Fruit fly (Drosophila melanogaster) whole organism, embryonic: ENCODE data around the gene pnt.

ENCODE experiments used
- ATbp ChIP-seq: fragments of 200-800 bp; sonication (Bioruptor generic); optimal IDR thresholded peaks from 2 replicates; lab custom pipeline; 2017; ENCODE audit warnings: missing biosample characterization, mild to moderate bottlenecking, missing genetic modification characterization, missing genetic modification reagents
- Bteb2 ChIP-seq: fragments of 200-800 bp; sonication (Bioruptor generic); optimal IDR thresholded peaks from 2 replicates; lab custom pipeline; 2016; ENCODE audit warnings: missing biosample characterization, missing genetic modification characterization
- CG10147 ChIP-seq: fragments of 200-800 bp; sonication (Bioruptor generic); optimal IDR thresholded peaks from 2 replicates; lab custom pipeline; 2019; ENCODE audit warnings: missing biosample characterization, mild to moderate bottlenecking, missing genetic modification characterization, moderate library complexity
- CG11695 ChIP-seq: fragments of 200-800 bp; sonication (Bioruptor generic); IDR thresholded peaks from 3 replicates; pipeline ENCODE4 v1.3.6; 2022; ENCODE audit warnings: missing biosample characterization, missing genetic modification characterization
- CG1233 ChIP-seq: fragments of 200-800 bp; sonication (Bioruptor generic); optimal IDR thresholded peaks from 4 replicates; lab custom pipeline; 2018; ENCODE audit warnings: missing biosample characterization, mild to moderate bottlenecking, missing genetic modification characterization
- CG12391 ChIP-seq: fragments of 200-800 bp; sonication (Bioruptor generic); optimal IDR thresholded peaks from 3 replicates; lab custom pipeline; 2018; ENCODE audit warnings: missing biosample characterization, mild to moderate bottlenecking, missing genetic modification characterization, moderate library complexity
- CG13624 ChIP-seq: fragments of 200-800 bp; sonication (Bioruptor generic); optimal IDR thresholded peaks from 2 replicates; lab custom pipeline; 2016; ENCODE audit warnings: missing biosample characterization, missing genetic modification characterization
- CG14050 ChIP-seq: fragments of 200-800 bp; sonication (Bioruptor generic); IDR thresholded peaks from 3 replicates; pipeline ENCODE4 v1.3.6; 2022; ENCODE audit warnings: missing biosample characterization, missing genetic modification characterization
- CG14860 ChIP-seq: fragments of 200-800 bp; sonication (Bioruptor generic); IDR thresholded peaks from 3 replicates; pipeline ENCODE4 v1.3.6; 2022; ENCODE audit warnings: missing biosample characterization, missing genetic modification characterization; ENCODE audit not compliant: partially characterized antibody
- CG1602 ChIP-seq: fragments of 200-800 bp; sonication (Bioruptor generic); optimal IDR thresholded peaks from 3 replicates; lab custom pipeline; 2016; ENCODE audit warnings: missing biosample characterization, missing genetic modification characterization
- CG17612 ChIP-seq: fragments of 200-800 bp; sonication (Bioruptor generic); IDR thresholded peaks from 2 replicates; pipeline ENCODE4 v1.3.6; 2022; ENCODE audit warnings: missing biosample characterization, missing genetic modification characterization
- CG34224 ChIP-seq: fragments of 200-800 bp; sonication (Bioruptor generic); IDR thresholded peaks from 3 replicates; pipeline ENCODE4 v1.3.6; 2022; ENCODE audit warnings: missing biosample characterization, missing genetic modification characterization; ENCODE audit not compliant: partially characterized antibody
- CG34422 ChIP-seq: fragments of 200-800 bp; sonication (Bioruptor generic); IDR thresholded peaks from 3 replicates; pipeline ENCODE4 v1.3.6; 2022; ENCODE audit warnings: missing biosample characterization, missing genetic modification characterization
- CG6689 ChIP-seq: fragments of 200-800 bp; sonication (Bioruptor generic); IDR thresholded peaks from 2 replicates; pipeline ENCODE4 v1.3.6; 2022; ENCODE audit warnings: missing biosample characterization, missing genetic modification characterization
- CG8281 ChIP-seq: fragments of 200-800 bp; sonication (Bioruptor generic); optimal IDR thresholded peaks from 2 replicates; lab custom pipeline; 2018; ENCODE audit warnings: missing biosample characterization, mild to moderate bottlenecking, missing genetic modification characterization, moderate library complexity
- CG8924 ChIP-seq: fragments of 200-800 bp; optimal IDR thresholded peaks from 3 replicates; lab custom pipeline; 2019; ENCODE audit warnings: missing biosample characterization, mild to moderate bottlenecking, missing genetic modification characterization, moderate library complexity
- CoRest ChIP-seq: fragments of 200-800 bp; sonication (Bioruptor generic); optimal IDR thresholded peaks from 3 replicates; lab custom pipeline; 2018; ENCODE audit warnings: missing biosample characterization, mild to moderate bottlenecking, missing genetic modification characterization, moderate library complexity
- Doc2 ChIP-seq: fragments of 200-800 bp; sonication (Bioruptor generic); IDR thresholded peaks from 2 replicates; pipeline ENCODE4 v1.3.6; 2022; ENCODE audit warnings: missing biosample characterization, missing genetic modification characterization
- Dp ChIP-seq: fragments of 200-800 bp; sonication (Bioruptor generic); optimal IDR thresholded peaks from 2 replicates; lab custom pipeline; 2018; ENCODE audit warnings: missing biosample characterization, mild to moderate bottlenecking, missing genetic modification characterization, moderate library complexity
- GATAe ChIP-seq: fragments of 200-800 bp; sonication (Bioruptor generic); conservative IDR thresholded peaks from 2 replicates; pipeline ENCODE4 v1.3.6; 2022; ENCODE audit warnings: missing biosample characterization, missing genetic modification characterization
- Kr ChIP-seq: fragments of 200-800 bp; sonication (Bioruptor generic); optimal IDR thresholded peaks from 2 replicates; lab custom pipeline; 2017; ENCODE audit warnings: missing biosample characterization, mild to moderate bottlenecking, missing genetic modification characterization
- Lhr ChIP-seq: fragments of 200-800 bp; sonication (Bioruptor generic); optimal IDR thresholded peaks from 3 replicates; lab custom pipeline; 2017; ENCODE audit warnings: mild to moderate bottlenecking, missing biosample characterization, missing genetic modification reagents, missing genetic modification characterization
- Meics ChIP-seq: fragments of 200-800 bp; sonication (Bioruptor generic); optimal IDR thresholded peaks from 2 replicates; lab custom pipeline; 2017; ENCODE audit warnings: missing biosample characterization, mild to moderate bottlenecking, missing genetic modification characterization
- Oli ChIP-seq: fragments of 200-800 bp; sonication (Bioruptor generic); optimal IDR thresholded peaks from 2 replicates; lab custom pipeline; 2018; ENCODE audit warnings: missing biosample characterization, mild to moderate bottlenecking, missing genetic modification characterization, moderate library complexity
- Optix ChIP-seq: fragments of 200-800 bp; sonication (Bioruptor generic); IDR thresholded peaks from 3 replicates; pipeline ENCODE4 v1.3.6; 2022; ENCODE audit warnings: missing biosample characterization, missing genetic modification characterization
- Sin3A ChIP-seq: fragments of >200 bp; optimal IDR thresholded peaks from 2 replicates; lab custom pipeline; 2018
- Ssrp ChIP-seq: fragments of 200-800 bp; sonication (Bioruptor generic); optimal IDR thresholded peaks from 2 replicates; lab custom pipeline; 2018; ENCODE audit warnings: missing biosample characterization, mild to moderate bottlenecking, missing genetic modification characterization, moderate library complexity
- Taf1 ChIP-seq: fragments of 200-800 bp; sonication (Bioruptor generic); IDR thresholded peaks from 2 replicates; pipeline ENCODE4 v1.3.6; 2022; ENCODE audit warnings: missing biosample characterization, missing genetic modification characterization
- bbx ChIP-seq: fragments of 200-800 bp; sonication (Bioruptor generic); IDR thresholded peaks from 2 replicates; pipeline ENCODE4 v1.3.6; 2022; ENCODE audit warnings: missing biosample characterization, missing genetic modification characterization; ENCODE audit not compliant: partially characterized antibody
- bcd ChIP-seq: fragments of 200-800 bp; sonication (Bioruptor generic); optimal IDR thresholded peaks from 2 replicates; lab custom pipeline; 2017; ENCODE audit warnings: missing biosample characterization, mild to moderate bottlenecking, missing genetic modification characterization
- br ChIP-seq: fragments of >200 bp; optimal IDR thresholded peaks from 2 replicates; lab custom pipeline; 2017
- cad ChIP-seq: fragments of >200 bp; optimal IDR thresholded peaks from 2 replicates; lab custom pipeline; 2017; ENCODE audit warnings: missing biosample characterization, missing genetic modification characterization
- crc ChIP-seq: fragments of 200-800 bp; sonication (Bioruptor generic); optimal IDR thresholded peaks from 2 replicates; lab custom pipeline; 2016; ENCODE audit warnings: missing biosample characterization, missing genetic modification characterization
- cwo ChIP-seq: fragments of 200-800 bp; sonication (Bioruptor generic); optimal IDR thresholded peaks from 3 replicates; lab custom pipeline; 2017; ENCODE audit warnings: missing biosample characterization, missing genetic modification characterization, mild to moderate bottlenecking, moderate library complexity, missing genetic modification reagents
- dimm ChIP-seq: fragments of 200-800 bp; sonication (Bioruptor generic); IDR thresholded peaks from 2 replicates; pipeline ENCODE4 v1.3.6; 2022; ENCODE audit warnings: missing biosample characterization, missing genetic modification characterization
- en ChIP-seq: fragments of 200-800 bp; sonication (Bioruptor generic); optimal IDR thresholded peaks from 2 replicates; lab custom pipeline; 2016; ENCODE audit warnings: missing biosample characterization, missing genetic modification characterization
- esg ChIP-seq: fragments of 200-800 bp; sonication (Bioruptor generic); conservative IDR thresholded peaks from 2 replicates; pipeline ENCODE4 v1.3.6; 2022; ENCODE audit warnings: missing biosample characterization, missing genetic modification characterization
- eve ChIP-seq, 2 experiments: fragments of >200 bp; optimal IDR thresholded peaks; 2 replicates each; lab custom pipeline; 2017; ENCODE audit warnings: missing biosample characterization in 2 of 2, missing genetic modification characterization in 2 of 2
- ftz-f1 ChIP-seq: fragments of 200-800 bp; sonication (Bioruptor generic); optimal IDR thresholded peaks from 2 replicates; lab custom pipeline; 2016; ENCODE audit warnings: missing biosample characterization, missing genetic modification characterization
- hb ChIP-seq: fragments of 200-800 bp; sonication (Bioruptor generic); IDR thresholded peaks from 3 replicates; pipeline ENCODE4 v1.3.6; 2022; ENCODE audit warnings: missing biosample characterization, missing genetic modification characterization; ENCODE audit not compliant: partially characterized antibody
- jumu ChIP-seq: fragments of 200-800 bp; sonication (Bioruptor generic); optimal IDR thresholded peaks from 3 replicates; lab custom pipeline; 2016; ENCODE audit warnings: missing biosample characterization, missing genetic modification characterization
- nmo ChIP-seq: fragments of 200-800 bp; sonication (Bioruptor generic); optimal IDR thresholded peaks from 2 replicates; lab custom pipeline; 2018; ENCODE audit warnings: missing biosample characterization, mild to moderate bottlenecking, missing genetic modification characterization, moderate library complexity
- nom ChIP-seq: fragments of 200-800 bp; sonication (Bioruptor generic); optimal IDR thresholded peaks from 2 replicates; lab custom pipeline; 2017; ENCODE audit warnings: missing biosample characterization, missing genetic modification characterization, mild to moderate bottlenecking, moderate library complexity, missing genetic modification reagents
- psq ChIP-seq: fragments of 200-800 bp; sonication (Bioruptor generic); optimal IDR thresholded peaks from 2 replicates; lab custom pipeline; 2017; ENCODE audit warnings: missing biosample characterization, missing genetic modification characterization
- sim ChIP-seq: fragments of 200-800 bp; sonication (Bioruptor generic); IDR thresholded peaks from 2 replicates; pipeline ENCODE4 v1.3.6; 2022; ENCODE audit warnings: missing biosample characterization, missing genetic modification characterization
- so ChIP-seq: fragments of 200-800 bp; sonication (Bioruptor generic); IDR thresholded peaks from 3 replicates; pipeline ENCODE4 v1.3.6; 2022; ENCODE audit warnings: missing biosample characterization, missing genetic modification characterization
- sqz ChIP-seq: fragments of 200-800 bp; sonication (Bioruptor generic); optimal IDR thresholded peaks from 3 replicates; lab custom pipeline; 2018; ENCODE audit warnings: missing biosample characterization, mild to moderate bottlenecking, missing genetic modification characterization
- sug ChIP-seq: fragments of 200-800 bp; optimal IDR thresholded peaks from 2 replicates; lab custom pipeline; 2019; ENCODE audit warnings: missing biosample characterization, mild to moderate bottlenecking, missing genetic modification characterization, moderate library complexity
- twi ChIP-seq: fragments of 200-800 bp; optimal IDR thresholded peaks from 2 replicates; lab custom pipeline; 2019; ENCODE audit warnings: missing biosample characterization, mild to moderate bottlenecking, missing genetic modification characterization, moderate library complexity
- unc-4 ChIP-seq: fragments of 200-800 bp; sonication (Bioruptor generic); IDR thresholded peaks from 2 replicates; pipeline ENCODE4 v1.3.6; 2022; ENCODE audit warnings: missing biosample characterization, missing genetic modification characterization; ENCODE audit not compliant: partially characterized antibody
- zfh2 ChIP-seq: fragments of 200-800 bp; sonication (Bioruptor generic); optimal IDR thresholded peaks from 2 replicates; lab custom pipeline; 2016; ENCODE audit warnings: missing biosample characterization, missing genetic modification characterization

The pnt gene

DNA sequence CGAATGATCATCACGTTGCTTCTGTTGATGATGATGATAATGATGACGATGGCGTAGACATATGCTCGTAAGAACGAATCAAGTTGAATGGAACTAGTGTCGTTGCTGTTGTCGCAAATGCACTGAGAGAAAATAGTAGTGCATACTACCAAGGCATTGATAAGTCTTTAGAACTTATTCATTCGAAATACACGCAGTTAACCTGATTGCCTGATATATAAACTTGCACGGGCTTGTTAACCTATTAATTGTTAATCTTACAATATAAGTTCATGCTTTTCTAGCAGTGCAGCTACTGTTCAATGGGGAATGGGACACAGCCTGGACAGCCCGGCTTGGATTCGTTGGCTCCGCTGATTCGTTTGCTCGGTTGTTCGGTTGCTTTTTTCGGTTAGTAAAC, 19.7 kb downstream of the pnt start (continued):
- TF ChIP-seq CG14050 (GFP tag; lab: Robert Waterston, UW) (peak; percentile 51; the same call in 1 of the 3 replicates), jumu (GFP tag; lab: Kevin White, UChicago) (peak; percentile 83), CG8281 (peak; percentile 30), CG14860 (GFP tag; lab: Robert Waterston, UW) (no peak), sug (tag; lab: Kevin White, UChicago) (no peak), CG6689 (GFP tag; lab: Robert Waterston, UW) (peak; percentile 80), Taf1 (GFP tag; lab: Robert Waterston, UW) (0 out of 2 replicates have a peak, but pooled peaks have one; percentile 52), Kr (GFP tag; lab: Kevin White, UChicago) (no peak), CG11695 (GFP tag; lab: Robert Waterston, UW) (peak; percentile 70), CG34224 (GFP tag; lab: Robert Waterston, UW) (no peak), ftz-f1 (GFP tag; lab: Kevin White, UChicago) (no peak), CG17612 (GFP tag; lab: Robert Waterston, UW) (peak; percentile 70; the same call in 1 of the 2 replicates), CG34422 (GFP tag; lab: Robert Waterston, UW) (peak; percentile 89), dimm (peak; percentile 32; the same call in 1 of the 2 replicates), br (lab: Kevin White, UChicago) (no peak), Meics (GFP tag; lab: Kevin White, UChicago) (peak; percentile 80), psq (GFP tag; lab: Kevin White, UChicago) (peak; percentile 56), sim (GFP tag; lab: Robert Waterston, UW) (peak; percentile 84), Doc2 (GFP tag; lab: Robert Waterston, UW) (no peak), bcd (peak; percentile 78), esg (GFP tag; lab: Robert Waterston, UW) (peak; percentile 69), en (peak; percentile 76), unc-4 (GFP tag; lab: Robert Waterston, UW) (no peak), zfh2 (peak; percentile 60), CG1602 (peak; percentile 78), GATAe (GFP tag; lab: Robert Waterston, UW) (peak; percentile 39; the same call in 1 of the 2 replicates), CG13624 (peak; percentile 82), Ssrp (tag; lab: Kevin White, UChicago) (peak; percentile 82), Bteb2 (GFP tag; lab: Kevin White, UChicago) (peak; percentile 70), ATbp (GFP tag; lab: Kevin White, UChicago) (peak; percentile 75), CG12391 (tag; lab: Kevin White, UChicago) (peak; percentile 89), CoRest (tag; lab: Kevin White, UChicago) (peak; percentile 86), cad (GFP tag; lab: Kevin White, UChicago) (no peak), bbx (GFP tag; lab: Robert Waterston, UW) (no peak), Optix (peak; percentile 86), Dp (GFP tag; lab: Kevin White, UChicago) (no peak), CG8924 (tag; lab: Kevin White, UChicago) (peak; percentile 86), nom (GFP tag; lab: Kevin White, UChicago) (peak; percentile 91), crc (GFP tag; lab: Kevin White, UChicago) (peak; percentile 80), Oli (tag; lab: Kevin White, UChicago) (peak; percentile 86), Lhr (peak; percentile 52), CG10147 (peak; percentile 71), nmo (peak; percentile 87), eve (GFP tag; optimal IDR thresholded peaks at IDR 0.05; lab: Kevin White, UChicago) (peak in 1 of 2 experiments; percentile 84), hb (GFP tag; lab: Robert Waterston, UW) (no peak), twi (peak; percentile 73), so (peak; percentile 71; the same call in 2 of the 3 replicates), Sin3A (no peak), cwo (GFP tag; lab: Kevin White, UChicago) (peak; percentile 68), sqz (GFP tag; lab: Kevin White, UChicago) (peak; percentile 40), CG1233 (peak; percentile 79)
